Worm (Caenorhabditis elegans) whole organism, L2 larva: ENCODE data around the gene F53E10.5.

Experiments used
- ama-1 ChIP-seq: fragments of 150-350 bp; optimal IDR thresholded peaks from 2 replicates; lab custom pipeline; 2018; ENCODE audit warnings: inconsistent platforms
- nhr-10 ChIP-seq: sonication (generic microtip); optimal IDR thresholded peaks from 2 replicates; lab custom pipeline; 2017; ENCODE audit warnings: missing biosample characterization, missing genetic modification characterization
- nhr-237 ChIP-seq: fragments of 150-350 bp; optimal IDR thresholded peaks from 2 replicates; lab custom pipeline; 2014; ENCODE audit warnings: missing biosample characterization, missing genetic modification characterization
- ztf-11 ChIP-seq: sonication (generic microtip); optimal IDR thresholded peaks from 2 replicates; lab custom pipeline; 2017; ENCODE audit warnings: missing biosample characterization, missing genetic modification characterization

DNA sequence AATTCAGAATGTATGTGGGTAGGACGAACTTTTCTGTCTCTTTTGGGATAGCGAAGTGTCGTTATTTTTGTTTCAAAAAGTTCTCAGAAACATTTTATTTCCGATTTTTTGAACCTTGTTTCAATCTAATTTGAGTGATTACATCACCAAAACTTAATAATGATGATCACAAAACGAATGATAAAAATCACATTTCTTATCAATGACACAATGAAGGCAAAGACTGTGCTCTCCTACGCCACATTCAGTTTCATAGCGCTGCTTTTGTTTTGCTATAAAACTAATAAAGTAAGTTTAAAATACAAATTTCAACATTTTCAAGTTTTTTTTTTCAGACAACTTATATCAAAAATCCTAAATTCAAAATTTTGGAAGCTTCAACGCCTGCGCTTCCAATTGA, 33.2 kb downstream of the F53E10.5 start, which contains the start of gene Y45G12C.1:
- no peak for TF ChIP-seq ama-1 (lab: Kevin White, UChicago)
- TF ChIP-seq nhr-10: no peak
- no peak for TF ChIP-seq nhr-237 (tag; lab: Kevin White, UChicago)
- TF ChIP-seq ztf-11 (tag; lab: Kevin White, UChicago): no peak
